Fruit fly (Drosophila melanogaster): ENCODE measurements around the gene SdhD.

The SdhD gene

DNA sequence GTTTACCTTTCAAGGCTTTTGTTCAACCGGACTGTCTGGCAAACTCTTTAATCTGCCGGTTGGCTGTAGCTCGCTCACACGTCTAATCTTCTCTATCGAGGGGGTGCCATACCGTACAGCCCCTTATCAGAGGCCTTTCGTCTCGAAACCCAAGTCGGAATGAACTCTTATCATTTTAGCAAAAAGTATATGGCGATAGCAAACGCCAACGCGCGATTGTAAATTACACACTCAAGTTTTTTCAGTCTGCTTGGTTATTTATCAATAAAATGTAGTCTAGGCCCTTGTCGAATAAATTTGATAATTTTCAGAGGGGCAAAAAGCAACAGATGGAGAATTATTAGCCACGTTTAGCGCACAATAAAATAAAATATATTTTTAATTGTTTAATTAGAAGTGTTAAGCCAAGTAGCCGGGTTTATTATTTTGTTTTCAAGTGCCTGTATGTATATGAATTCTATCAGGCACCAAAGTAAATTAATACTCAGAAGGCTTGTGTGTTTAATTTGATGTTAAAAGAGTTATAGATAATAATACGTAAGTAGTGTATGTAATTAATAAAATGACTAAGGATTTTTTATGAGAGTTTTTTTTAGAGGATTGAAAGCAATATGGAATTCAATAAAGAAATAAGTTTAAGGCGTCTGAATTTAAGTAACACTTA, 35.4 kb downstream of the SdhD start (continued):
- TF ChIP-seq ranshi (GFP tag; IDR thresholded peaks at IDR 0.05) (no peak), mam (GFP tag; optimal IDR thresholded peaks at IDR 0.05) (no peak), CG4820 (GFP tag; optimal IDR thresholded peaks at IDR 0.05) (no peak), gcm2 (GFP tag; optimal IDR thresholded peaks at IDR 0.05) (no peak), Six4 (GFP tag; optimal IDR thresholded peaks at IDR 0.05) (no peak), crp (GFP tag; optimal IDR thresholded peaks at IDR 0.05) (no peak), danr (GFP tag; IDR thresholded peaks at IDR 0.05) (no peak), Drgx (GFP tag; IDR thresholded peaks at IDR 0.05) (no peak), prd (optimal IDR thresholded peaks at IDR 0.05) (no peak), prd (GFP tag; IDR thresholded peaks at IDR 0.05) (no peak), zen2 (GFP tag; IDR thresholded peaks at IDR 0.05; ENCODE audit: partially characterized antibody) (no peak), HLHmδ (GFP tag; optimal IDR thresholded peaks at IDR 0.05) (no peak), CG8290 (GFP tag; optimal IDR thresholded peaks at IDR 0.05) (no peak), CG8290 (tag; optimal IDR thresholded peaks at IDR 0.05) (peak in 1 of 2 experiments; percentile 8)

- TF ChIP-seq chm (GFP tag; IDR thresholded peaks at IDR 0.05) (0 out of 2 replicates have a peak, but pooled peaks have one; percentile 58), gro (GFP tag; optimal IDR thresholded peaks at IDR 0.05) (no peak), CG3995 (GFP tag; optimal IDR thresholded peaks at IDR 0.05) (no peak), CG17802 (tag; optimal IDR thresholded peaks at IDR 0.05) (no peak), CG9727 (GFP tag; optimal IDR thresholded peaks at IDR 0.05) (peak; percentile 43), Camta (GFP tag; optimal IDR thresholded peaks at IDR 0.05) (peak; percentile 49), CG7271 (tag; optimal IDR thresholded peaks at IDR 0.05) (no peak), cad (GFP tag; optimal IDR thresholded peaks at IDR 0.05) (no peak), Hr39 (optimal IDR thresholded peaks at IDR 0.05) (no peak), CG9437 (GFP tag; optimal IDR thresholded peaks at IDR 0.05) (no peak), CG11560 (tag; IDR thresholded peaks at IDR 0.05) (no peak), CG34376 (GFP tag; optimal IDR thresholded peaks at IDR 0.05) (peak; percentile 88), CG6175 (GFP tag; IDR thresholded peaks at IDR 0.05) (no peak), lmd (GFP tag; IDR thresholded peaks at IDR 0.05) (peak; percentile 30; the same call in 1 of the 2 replicates), amos (GFP tag; IDR thresholded peaks at IDR 0.05; ENCODE audit: partially characterized antibody) (no peak; the same call in 1 of the 2 replicates), Ptx1 (GFP tag; IDR thresholded peaks at IDR 0.05) (peak; percentile 17; the same call in 1 of the 2 replicates), fd102C (GFP tag; optimal IDR thresholded peaks at IDR 0.05) (no peak), CG4328 (GFP tag; optimal IDR thresholded peaks at IDR 0.05) (peak; percentile 83), CG11093 (GFP tag; IDR thresholded peaks at IDR 0.05) (no peak), CG6765 (GFP tag; optimal IDR thresholded peaks at IDR 0.05) (peak; percentile 65), zfh1 (GFP tag; IDR thresholded peaks at IDR 0.05) (peak; percentile 77), ERR (GFP tag; optimal IDR thresholded peaks at IDR 0.05) (no peak), nau (GFP tag; optimal IDR thresholded peaks at IDR 0.05) (peak; percentile 70), CG12071 (GFP tag; optimal IDR thresholded peaks at IDR 0.05) (peak; percentile 94), CG14965 (GFP tag; optimal IDR thresholded peaks at IDR 0.05; ENCODE audit: borderline replicate concordance) (peak; percentile 63), tll (GFP tag; optimal IDR thresholded peaks at IDR 0.05) (no peak), psq (GFP tag; optimal IDR thresholded peaks at IDR 0.05) (no peak), rib (GFP tag; IDR thresholded peaks at IDR 0.05) (peak; percentile 3; the same call in 1 of the 2 replicates), kah (GFP tag; optimal IDR thresholded peaks at IDR 0.05) (peak; percentile 31), CG18262 (tag; optimal IDR thresholded peaks at IDR 0.05) (peak; percentile 9), Atf6 (GFP tag; IDR thresholded peaks at IDR 0.05) (peak; percentile 52; the same call in 1 of the 2 replicates), salm (tag; optimal IDR thresholded peaks at IDR 0.05) (no peak), zfh2 (GFP tag; optimal IDR thresholded peaks at IDR 0.05) (no peak), CG33213 (GFP tag; optimal IDR thresholded peaks at IDR 0.05) (peak; percentile 61), ash1 (GFP tag; optimal IDR thresholded peaks at IDR 0.05) (peak; percentile 4), lbe (GFP tag; optimal IDR thresholded peaks at IDR 0.05) (peak; percentile 39)
Observed at dm6 chr3R:23723381-23724034, 36.9 kb downstream of the SdhD start.

Data from whole organism, embryonic.